Worm (Caenorhabditis elegans) whole organism, L1 larva: ENCODE results near the gene M153.5.
A peak's percentile ranks its signal among the peaks of the same experiment; 100 is the strongest.

ENCODE experiments used
- C04F5.9 ChIP-seq: sonication (generic microtip); optimal IDR thresholded peaks from 2 replicates; lab custom pipeline; 2016; ENCODE audit warnings: missing genetic modification characterization, missing compliant biosample characterization
- alr-1 ChIP-seq: fragments of 200-800 bp; sonication (Bioruptor generic); optimal IDR thresholded peaks from 2 replicates; lab custom pipeline; 2018; ENCODE audit warnings: borderline replicate concordance, mild to moderate bottlenecking, missing genetic modification characterization, missing compliant biosample characterization
- blmp-1 ChIP-seq: fragments of 150-350 bp; optimal IDR thresholded peaks from 2 replicates; lab custom pipeline; 2014; ENCODE audit warnings: missing biosample characterization, missing genetic modification characterization
- ceh-63 ChIP-seq: fragments of 200-800 bp; sonication (Bioruptor generic); optimal IDR thresholded peaks from 2 replicates; lab custom pipeline; 2018; ENCODE audit warnings: mild to moderate bottlenecking, missing genetic modification characterization, missing compliant biosample characterization
- ces-1 ChIP-seq: fragments of 150-350 bp; optimal IDR thresholded peaks from 2 replicates; lab custom pipeline; 2014; ENCODE audit warnings: missing biosample characterization, missing genetic modification reagents, missing genetic modification characterization
- dsc-1 ChIP-seq: sonication (generic microtip); optimal IDR thresholded peaks from 2 replicates; lab custom pipeline; 2016; ENCODE audit warnings: mild to moderate bottlenecking, missing genetic modification characterization, missing compliant biosample characterization
- efl-1 ChIP-seq, 4 experiments: fragments of 150-350 bp; optimal IDR thresholded peaks in 3 of 4; peaks in 1 of 4; 1 replicate in 1 of 4; 2 replicates in 3 of 4; lab custom pipeline; 2014; ENCODE audit warnings: missing biosample characterization in 2 of 4, missing genetic modification characterization in 2 of 4, missing genetic modification reagents in 2 of 4
- egl-13 ChIP-seq: sonication (generic microtip); optimal IDR thresholded peaks from 2 replicates; lab custom pipeline; 2016; ENCODE audit warnings: missing genotype, missing genetic modification reagents, missing genetic modification characterization, missing compliant biosample characterization
- elt-3 ChIP-seq, 6 experiments: fragments of 150-350 bp in 1 of 6; sonication (generic microtip); optimal IDR thresholded peaks; 2 replicates each; lab custom pipeline; 2017 to 2018; ENCODE audit warnings: missing biosample characterization in 6 of 6, missing genetic modification characterization in 6 of 6, inconsistent platforms in 1 of 6
- ets-5 ChIP-seq: fragments of 200-800 bp; sonication (Bioruptor generic); IDR thresholded peaks from 2 replicates; pipeline ENCODE4 v1.3.6; 2022; ENCODE audit warnings: missing genetic modification characterization, missing compliant biosample characterization
- fkh-8 ChIP-seq: sonication (generic microtip); optimal IDR thresholded peaks from 2 replicates; lab custom pipeline; 2016; ENCODE audit warnings: mild to moderate bottlenecking, missing genetic modification characterization, missing compliant biosample characterization
- fos-1 ChIP-seq: fragments of 150-350 bp; optimal IDR thresholded peaks from 2 replicates; lab custom pipeline; 2014; ENCODE audit warnings: missing biosample characterization, missing genetic modification characterization
- grh-1 ChIP-seq: fragments of 200-800 bp; sonication (Bioruptor generic); IDR thresholded peaks from 2 replicates; pipeline ENCODE4 v1.3.6; 2022; ENCODE audit warnings: missing genetic modification reagents, missing genetic modification characterization, missing compliant biosample characterization
- hlh-4 ChIP-seq: sonication (generic microtip); optimal IDR thresholded peaks from 2 replicates; lab custom pipeline; 2016; ENCODE audit warnings: mild to moderate bottlenecking, missing genetic modification characterization, missing compliant biosample characterization
- hpl-2 ChIP-seq: fragments of 150-350 bp; optimal IDR thresholded peaks from 2 replicates; lab custom pipeline; 2014; ENCODE audit warnings: missing biosample characterization, missing genetic modification reagents, missing genetic modification characterization
- irx-1 ChIP-seq: sonication (generic microtip); optimal IDR thresholded peaks from 2 replicates; lab custom pipeline; 2016; ENCODE audit warnings: missing genetic modification characterization, missing compliant biosample characterization
- isw-1 ChIP-seq: fragments of 200-800 bp; sonication (Bioruptor generic); IDR thresholded peaks from 2 replicates; pipeline ENCODE4 v1.3.6; 2022; ENCODE audit warnings: missing genetic modification characterization, missing compliant biosample characterization
- lin-13 ChIP-seq: fragments of 150-350 bp; optimal IDR thresholded peaks from 2 replicates; lab custom pipeline; 2014; ENCODE audit warnings: missing biosample characterization, missing genetic modification reagents, missing genetic modification characterization
- lin-14 ChIP-seq: fragments of 200-800 bp; sonication (Bioruptor generic); optimal IDR thresholded peaks from 2 replicates; lab custom pipeline; 2018; ENCODE audit warnings: mild to moderate bottlenecking, missing genetic modification characterization, moderate library complexity, missing compliant biosample characterization
- lin-35 ChIP-seq, 2 experiments: fragments of 150-350 bp; optimal IDR thresholded peaks; 2 replicates each; lab custom pipeline; 2014; ENCODE audit warnings: missing biosample characterization in 2 of 2, missing genetic modification characterization in 2 of 2, missing genetic modification reagents in 2 of 2
- lin-39 ChIP-seq: fragments of 150-350 bp; optimal IDR thresholded peaks from 2 replicates; lab custom pipeline; 2014; ENCODE audit warnings: missing biosample characterization, missing genetic modification reagents, missing genetic modification characterization
- mab-9 ChIP-seq: fragments of 200-800 bp; sonication (Bioruptor generic); IDR thresholded peaks from 2 replicates; pipeline ENCODE4 v1.3.6; 2022; ENCODE audit warnings: missing genetic modification reagents, missing genetic modification characterization, missing compliant biosample characterization
- mef-2 ChIP-seq: fragments of 150-350 bp; optimal IDR thresholded peaks from 2 replicates; lab custom pipeline; 2014; ENCODE audit warnings: missing biosample characterization, missing genetic modification characterization
- mep-1 ChIP-seq: fragments of 150-350 bp; optimal IDR thresholded peaks from 2 replicates; lab custom pipeline; 2014; ENCODE audit warnings: missing biosample characterization, missing genetic modification characterization
- nhr-20 ChIP-seq: sonication (generic microtip); optimal IDR thresholded peaks from 2 replicates; lab custom pipeline; 2016; ENCODE audit warnings: mild to moderate bottlenecking, missing genetic modification characterization, missing compliant biosample characterization
- nhr-28 ChIP-seq: fragments of 150-350 bp; optimal IDR thresholded peaks from 2 replicates; lab custom pipeline; 2014; ENCODE audit warnings: missing biosample characterization, missing genetic modification characterization
- nhr-71 ChIP-seq: sonication (generic microtip); optimal IDR thresholded peaks from 2 replicates; lab custom pipeline; 2016; ENCODE audit warnings: mild to moderate bottlenecking, missing genetic modification characterization, moderate library complexity, missing compliant biosample characterization
- nhr-77 ChIP-seq: fragments of 150-350 bp; optimal IDR thresholded peaks from 2 replicates; lab custom pipeline; 2014; ENCODE audit warnings: missing biosample characterization, missing genetic modification characterization
- pax-3 ChIP-seq: fragments of 200-800 bp; sonication (Bioruptor generic); optimal IDR thresholded peaks from 2 replicates; lab custom pipeline; 2018; ENCODE audit warnings: mild to moderate bottlenecking, missing genetic modification characterization, moderate library complexity, missing compliant biosample characterization
- pqm-1 ChIP-seq: sonication (generic microtip); optimal IDR thresholded peaks from 3 replicates; lab custom pipeline; 2017; ENCODE audit warnings: missing biosample characterization, missing genetic modification characterization
- skn-1 ChIP-seq: fragments of 150-350 bp; optimal IDR thresholded peaks from 2 replicates; lab custom pipeline; 2014; ENCODE audit warnings: missing biosample characterization, missing genetic modification characterization
- sox-4 ChIP-seq: sonication (generic microtip); optimal IDR thresholded peaks from 2 replicates; lab custom pipeline; 2016; ENCODE audit warnings: missing genetic modification characterization, missing compliant biosample characterization
- tlp-1 ChIP-seq: fragments of 150-350 bp; optimal IDR thresholded peaks from 2 replicates; lab custom pipeline; 2014; ENCODE audit warnings: missing biosample characterization, missing genetic modification characterization
- unc-30 ChIP-seq: sonication (generic microtip); optimal IDR thresholded peaks from 2 replicates; lab custom pipeline; 2017; ENCODE audit warnings: missing biosample characterization, missing genetic modification characterization
- unc-98 ChIP-seq: fragments of 200-800 bp; sonication (Bioruptor generic); IDR thresholded peaks from 2 replicates; pipeline ENCODE4 v1.3.6; 2022; ENCODE audit warnings: missing genetic modification characterization, missing compliant biosample characterization

Gene M153.5

DNA sequence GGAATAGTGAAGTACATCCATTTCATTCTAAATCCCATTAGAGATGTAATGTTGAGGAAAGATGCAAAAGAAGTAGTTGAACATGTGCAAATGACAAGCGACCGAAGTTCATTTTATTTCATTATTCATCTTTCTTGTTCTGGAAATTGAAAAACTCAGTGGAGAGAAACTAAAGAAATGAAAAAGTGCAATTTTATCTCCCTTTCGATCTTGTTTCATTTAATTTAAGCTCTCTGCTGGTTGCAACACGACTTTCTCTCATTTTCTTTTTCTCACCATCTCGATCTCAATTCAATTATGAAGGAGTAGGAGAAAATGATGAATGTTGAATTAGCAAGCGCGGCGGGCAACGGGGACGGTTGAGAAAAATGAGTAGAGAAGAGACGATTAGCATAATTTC is 40.6 kb downstream of the M153.5 start (continued):
- TF ChIP-seq pqm-1 (tag; lab: Kevin White, UChicago) (no peak), ces-1 (GFP tag; lab: Kevin White, UChicago) (peak; percentile 7), unc-98 (GFP tag; lab: Robert Waterston, UW) (no peak), C04F5.9 (tag; lab: Kevin White, UChicago) (no peak), sox-4 (tag; lab: Kevin White, UChicago) (no peak), nhr-77 (tag; lab: Kevin White, UChicago) (no peak), lin-39 (tag; lab: Kevin White, UChicago) (no peak), lin-13 (GFP tag; lab: Kevin White, UChicago) (no peak)

DNA sequence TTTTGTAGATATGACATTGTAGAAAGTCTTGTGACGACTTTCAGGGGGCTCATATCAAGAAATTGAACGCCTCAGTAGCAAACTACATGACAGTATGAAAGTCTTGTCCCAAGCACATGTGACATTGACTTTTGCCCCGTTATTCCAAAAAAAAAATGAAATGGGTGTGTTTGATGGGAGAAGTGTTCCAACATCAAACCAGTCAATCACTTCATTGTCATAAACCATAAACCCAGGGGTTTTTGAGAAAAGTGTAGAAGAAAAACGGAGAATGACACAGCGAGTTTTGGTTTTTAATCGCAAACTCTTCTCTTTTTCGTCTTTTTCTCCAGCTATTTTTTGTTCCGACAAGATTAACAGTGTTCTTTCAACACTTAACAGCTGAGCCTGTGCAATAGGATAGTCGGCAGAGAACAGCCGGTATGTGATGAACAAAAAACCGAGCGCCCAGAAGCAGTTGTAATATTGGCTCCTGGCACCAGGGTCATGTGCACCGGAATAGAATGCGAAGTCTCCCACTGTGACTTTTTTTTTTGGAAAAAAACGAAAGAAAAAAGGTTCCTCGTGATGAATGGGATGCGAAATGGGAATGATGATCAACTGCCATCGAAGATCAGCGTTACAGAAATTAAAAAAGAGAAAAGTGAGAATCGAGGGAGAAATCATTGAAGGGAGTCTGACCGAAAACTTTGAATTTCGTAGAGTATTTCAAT is 42.2 kb downstream of the M153.5 start:
- TF ChIP-seq ets-5 (GFP tag; lab: Robert Waterston, UW) (no peak), sox-4 (tag; lab: Kevin White, UChicago) (no peak), efl-1 (optimal IDR thresholded peaks at IDR 0.05; lab: Kevin White, UChicago) (no peak), efl-1 (GFP tag; optimal IDR thresholded peaks at IDR 0.05 in 1 of 2; lab: Kevin White, UChicago) (peak in 1 of 2 experiments; percentile 91), mep-1 (tag; lab: Kevin White, UChicago) (peak; percentile 12), ceh-63 (GFP tag; lab: Kevin White, UChicago) (no peak), dsc-1 (tag; lab: Kevin White, UChicago) (no peak), unc-30 (tag; lab: Kevin White, UChicago) (no peak), nhr-20 (tag; lab: Kevin White, UChicago) (peak; percentile 8), blmp-1 (tag; lab: Kevin White, UChicago) (peak; percentile 28), lin-35 (GFP tag; optimal IDR thresholded peaks at IDR 0.05; lab: Kevin White, UChicago) (no peak), lin-14 (GFP tag; lab: Kevin White, UChicago) (peak; percentile 15), skn-1 (tag; lab: Kevin White, UChicago) (no peak), nhr-71 (tag; lab: Kevin White, UChicago) (no peak), fos-1 (no peak), fkh-8 (no peak)
- TF ChIP-seq, all 84 proteins: peak for 5

DNA sequence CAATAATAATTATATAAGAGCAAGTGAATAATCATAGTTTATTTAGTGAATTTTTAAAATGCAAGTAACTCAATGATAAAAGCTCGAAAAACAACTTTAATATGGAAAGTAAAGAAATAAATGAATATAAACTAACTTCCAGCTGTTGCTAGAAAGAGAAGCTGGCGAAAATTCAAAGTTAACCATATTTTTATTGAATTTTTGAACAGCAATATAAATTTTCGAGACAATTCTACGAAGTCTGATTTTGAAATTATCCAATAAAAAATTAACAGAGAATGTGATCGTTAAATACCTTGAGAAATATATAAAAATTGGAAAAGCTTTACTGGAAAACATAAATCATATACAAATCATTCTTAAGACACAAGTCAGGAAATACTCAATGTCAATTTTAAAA is 42.8 kb downstream of the M153.5 start:
- TF ChIP-seq grh-1 (GFP tag; lab: Robert Waterston, UW), result no peak
- TF ChIP-seq tlp-1 (tag; lab: Kevin White, UChicago), result no peak
- no peak for TF ChIP-seq lin-35 (GFP tag; optimal IDR thresholded peaks at IDR 0.05; lab: Kevin White, UChicago)
- no peak for TF ChIP-seq ets-5 (GFP tag; lab: Robert Waterston, UW)
- no peak for TF ChIP-seq C04F5.9 (tag; lab: Kevin White, UChicago)
- TF ChIP-seq lin-39 (tag; lab: Kevin White, UChicago), result no peak
- TF ChIP-seq mef-2, result no peak
- no peak for TF ChIP-seq nhr-28 (tag; lab: Kevin White, UChicago)
- TF ChIP-seq pax-3, result no peak
- TF ChIP-seq hlh-4 (tag; lab: Kevin White, UChicago), result no peak
- no peak for TF ChIP-seq irx-1
- TF ChIP-seq nhr-20 (tag; lab: Kevin White, UChicago), result no peak
- TF ChIP-seq lin-13 (GFP tag; lab: Kevin White, UChicago), result no peak
- TF ChIP-seq elt-3 (tag; optimal IDR thresholded peaks at IDR 0.05; lab: Kevin White, UChicago), result no peak
- TF ChIP-seq alr-1, result no peak
- TF ChIP-seq egl-13, result no peak
- TF ChIP-seq isw-1 (GFP tag; lab: Robert Waterston, UW), result no peak
- no peak for TF ChIP-seq mab-9 (GFP tag; lab: Robert Waterston, UW)
- TF ChIP-seq hpl-2, result no peak
